Fruit fly (Drosophila melanogaster) whole organism: ENCODE data around the gene Acp24A4.

Experiments
- CG8478 ChIP-seq: fragments of >200 bp; optimal IDR thresholded peaks from 2 replicates; lab custom pipeline; 2018; ENCODE audit warnings: inconsistent platforms
- Dll ChIP-seq: fragments of >200 bp; optimal IDR thresholded peaks from 2 replicates; lab custom pipeline; 2017
- EcR ChIP-seq, 2 experiments: fragments of >200 bp; optimal IDR thresholded peaks; 2 replicates each; lab custom pipeline; 2017; ENCODE audit warnings: missing biosample characterization in 2 of 2, missing genetic modification characterization in 2 of 2, missing genetic modification reagents in 2 of 2
- pan ChIP-seq: fragments of >200 bp; optimal IDR thresholded peaks from 2 replicates; lab custom pipeline; 2017
- psq ChIP-seq: fragments of >200 bp; optimal IDR thresholded peaks from 2 replicates; lab custom pipeline; 2017
- usp ChIP-seq: fragments of >200 bp; optimal IDR thresholded peaks from 2 replicates; lab custom pipeline; 2017; ENCODE audit warnings: missing biosample characterization, missing genetic modification characterization, mixed read lengths

Acp24A4 gene

dm6 chr2L:3693805-3694204 is at the start of gene Acp24A4:
Gene Acp24A4 (minus strand): TSS chr2L:3693905.
- TF ChIP-seq CG8478 (lab: Kevin White, UChicago), result no peak
- no peak for TF ChIP-seq pan (lab: Kevin White, UChicago)
- no peak for TF ChIP-seq Dll (lab: Kevin White, UChicago)
- no peak for TF ChIP-seq usp (GFP tag; lab: Kevin White, UChicago)
- no peak for TF ChIP-seq psq
- no peak for TF ChIP-seq EcR (GFP tag; optimal IDR thresholded peaks at IDR 0.05; lab: Kevin White, UChicago)

dm6 chr2L:3740443-3740842 is 46.7 kb upstream of the Acp24A4 start:
- TF ChIP-seq CG8478 (lab: Kevin White, UChicago) (no peak), pan (lab: Kevin White, UChicago) (no peak), EcR (GFP tag; optimal IDR thresholded peaks at IDR 0.05; lab: Kevin White, UChicago) (no peak), usp (GFP tag; lab: Kevin White, UChicago) (no peak), Dll (lab: Kevin White, UChicago) (no peak), psq (no peak)

- TF ChIP-seq Dll (lab: Kevin White, UChicago) (no peak), pan (lab: Kevin White, UChicago) (no peak), EcR (GFP tag; optimal IDR thresholded peaks at IDR 0.05; lab: Kevin White, UChicago) (no peak), psq (no peak), CG8478 (lab: Kevin White, UChicago) (no peak), usp (GFP tag; lab: Kevin White, UChicago) (no peak)
These were observed 44.0 kb upstream of the Acp24A4 start for dm6 chr2L:3737682-3738081.

dm6 chr2L:3737003-3737662 is 43.4 kb upstream of the Acp24A4 start:
- TF ChIP-seq EcR (GFP tag; optimal IDR thresholded peaks at IDR 0.05; lab: Kevin White, UChicago) (no peak), CG8478 (lab: Kevin White, UChicago) (no peak), Dll (lab: Kevin White, UChicago) (no peak), psq (no peak), usp (GFP tag; lab: Kevin White, UChicago) (no peak), pan (lab: Kevin White, UChicago) (no peak)

DNA sequence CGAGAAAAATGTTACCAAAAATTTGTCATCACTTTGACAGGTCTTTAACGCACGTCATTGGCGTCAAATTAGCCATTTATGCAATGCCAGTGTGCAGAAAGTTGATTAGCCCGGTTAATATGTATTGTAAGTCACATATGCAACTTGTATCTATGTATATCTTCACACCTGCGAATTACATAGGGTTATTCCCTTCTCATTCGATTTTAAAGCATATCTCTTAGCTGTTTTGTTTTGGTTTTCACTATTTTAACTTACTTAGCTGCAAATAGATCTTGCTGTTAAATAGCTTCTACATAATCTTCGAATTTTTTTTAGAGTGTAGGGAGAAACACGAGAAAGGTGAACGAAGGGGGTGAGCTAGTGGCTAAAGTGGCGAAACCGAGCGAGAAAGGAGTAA is 37.4 kb upstream of the Acp24A4 start:
- no peak for TF ChIP-seq usp (GFP tag; lab: Kevin White, UChicago)
- no peak for TF ChIP-seq EcR (GFP tag; optimal IDR thresholded peaks at IDR 0.05; lab: Kevin White, UChicago)
- no peak for TF ChIP-seq CG8478 (lab: Kevin White, UChicago)
- TF ChIP-seq pan (lab: Kevin White, UChicago), result no peak

dm6 chr2L:3730182-3730975 is 36.7 kb upstream of the Acp24A4 start, which contains the start of gene CG10019:
Gene CG10019 (plus strand): TSS chr2L:3730466.
- TF ChIP-seq CG8478 (lab: Kevin White, UChicago) (no peak), pan (lab: Kevin White, UChicago) (no peak), EcR (GFP tag; optimal IDR thresholded peaks at IDR 0.05; lab: Kevin White, UChicago) (no peak), usp (GFP tag; lab: Kevin White, UChicago) (no peak), psq (no peak), Dll (lab: Kevin White, UChicago) (peak; percentile 70)

DNA sequence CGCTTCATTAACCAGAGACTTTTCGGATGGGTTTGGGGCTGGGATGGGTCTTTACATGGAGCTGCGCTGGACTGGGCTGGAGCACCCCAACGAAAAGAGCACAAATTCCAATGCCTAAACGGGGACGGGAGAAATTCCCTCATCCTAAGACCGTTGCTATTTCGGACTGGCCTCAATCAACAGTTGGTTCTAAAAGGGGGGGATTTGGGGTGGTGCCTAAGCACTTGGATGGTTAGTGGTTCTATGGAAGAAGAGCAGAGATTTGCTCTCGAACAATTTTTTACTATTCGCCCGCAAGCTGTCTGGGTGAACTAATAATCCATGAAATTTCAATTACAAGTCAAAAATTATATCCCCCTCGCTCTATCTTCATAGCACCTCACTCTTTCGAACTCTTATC is 35.9 kb upstream of the Acp24A4 start:
- no peak for TF ChIP-seq CG8478 (lab: Kevin White, UChicago)
- TF ChIP-seq pan (lab: Kevin White, UChicago), result no peak
- no peak for TF ChIP-seq EcR (GFP tag; optimal IDR thresholded peaks at IDR 0.05; lab: Kevin White, UChicago)
- TF ChIP-seq usp (GFP tag; lab: Kevin White, UChicago), result no peak
- TF ChIP-seq Dll (lab: Kevin White, UChicago), result no peak
- TF ChIP-seq psq, result no peak

dm6 chr2L:3719414-3719959 is 25.8 kb upstream of the Acp24A4 start:
- TF ChIP-seq CG8478 (lab: Kevin White, UChicago) (no peak), EcR (GFP tag; optimal IDR thresholded peaks at IDR 0.05; lab: Kevin White, UChicago) (no peak), psq (no peak), pan (lab: Kevin White, UChicago) (no peak), Dll (lab: Kevin White, UChicago) (no peak), usp (GFP tag; lab: Kevin White, UChicago) (no peak)

DNA sequence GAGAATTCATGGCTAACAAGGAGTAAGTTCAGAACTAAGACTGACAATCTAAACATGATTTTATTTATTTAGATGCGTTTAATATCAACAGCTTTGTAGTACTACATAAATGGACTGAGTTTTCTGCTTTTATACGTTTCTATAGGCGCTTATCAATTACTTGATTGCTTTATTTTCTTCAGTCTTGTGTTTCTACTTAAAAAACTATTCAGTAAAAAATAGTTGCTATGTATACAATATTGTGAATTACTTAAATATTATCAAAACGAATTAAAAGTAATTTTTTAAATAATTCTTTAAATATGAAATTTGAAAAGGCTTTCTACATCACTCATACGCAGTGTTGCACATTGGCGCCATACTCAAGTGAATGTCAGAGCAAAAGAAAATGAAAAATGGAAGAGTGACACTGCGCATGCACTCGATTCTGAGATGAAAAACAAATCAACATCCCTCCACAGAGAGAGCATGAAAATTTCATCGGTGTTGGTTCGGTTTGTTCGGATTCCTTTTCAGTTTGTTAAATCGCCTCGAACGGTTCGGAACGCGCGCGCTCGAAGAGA is 24.0 kb upstream of the Acp24A4 start, which contains the start of the genes lectin-24A and Shaw:
Gene lectin-24A, minus strand, starts transcription at position 101 of the 563 bp plus-strand sequence.
Gene Shaw, plus strand, starts transcription at position 513 of the 563 bp plus-strand sequence.
- TF ChIP-seq usp (GFP tag; lab: Kevin White, UChicago) (no peak), psq (no peak), Dll (lab: Kevin White, UChicago) (no peak), CG8478 (lab: Kevin White, UChicago) (no peak), pan (lab: Kevin White, UChicago) (no peak), EcR (GFP tag; optimal IDR thresholded peaks at IDR 0.05; lab: Kevin White, UChicago) (no peak)

DNA sequence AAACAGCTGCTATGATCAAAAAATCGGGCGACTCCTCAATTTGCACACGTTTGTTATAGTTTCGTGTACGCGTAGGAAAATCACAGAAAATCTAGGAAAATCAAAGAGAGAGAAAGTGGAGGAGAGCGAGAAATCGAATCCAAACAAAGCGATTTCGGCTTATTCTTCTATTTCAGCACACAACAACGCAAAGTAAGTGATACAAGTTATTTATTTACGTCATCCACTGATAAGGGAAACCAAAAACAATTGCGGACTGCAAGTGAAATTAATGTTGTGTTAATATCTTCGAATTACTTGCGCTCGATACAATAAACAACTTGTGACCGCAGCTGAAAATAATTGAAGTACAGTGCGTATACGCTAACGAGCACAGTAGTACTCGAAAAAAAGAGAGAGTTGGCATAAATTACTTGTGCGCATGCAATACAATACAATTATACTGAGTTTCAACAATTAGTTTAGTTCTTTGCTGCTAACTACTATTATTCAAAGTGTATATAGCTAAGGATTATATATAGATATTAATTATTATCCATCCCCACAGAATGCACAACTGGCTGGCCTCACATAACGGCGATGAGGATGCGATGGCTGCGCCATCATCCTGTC is 19.9 kb upstream of the Acp24A4 start:
- no peak for TF ChIP-seq psq
- TF ChIP-seq pan (lab: Kevin White, UChicago), result no peak
- no peak for TF ChIP-seq EcR (GFP tag; optimal IDR thresholded peaks at IDR 0.05; lab: Kevin White, UChicago)
- no peak for TF ChIP-seq CG8478 (lab: Kevin White, UChicago)
- no peak for TF ChIP-seq Dll (lab: Kevin White, UChicago)
- no peak for TF ChIP-seq usp (GFP tag; lab: Kevin White, UChicago)
